Worm (Caenorhabditis elegans): ENCODE measurements around the gene Y57G11B.3.

Y57G11B.3 gene

DNA sequence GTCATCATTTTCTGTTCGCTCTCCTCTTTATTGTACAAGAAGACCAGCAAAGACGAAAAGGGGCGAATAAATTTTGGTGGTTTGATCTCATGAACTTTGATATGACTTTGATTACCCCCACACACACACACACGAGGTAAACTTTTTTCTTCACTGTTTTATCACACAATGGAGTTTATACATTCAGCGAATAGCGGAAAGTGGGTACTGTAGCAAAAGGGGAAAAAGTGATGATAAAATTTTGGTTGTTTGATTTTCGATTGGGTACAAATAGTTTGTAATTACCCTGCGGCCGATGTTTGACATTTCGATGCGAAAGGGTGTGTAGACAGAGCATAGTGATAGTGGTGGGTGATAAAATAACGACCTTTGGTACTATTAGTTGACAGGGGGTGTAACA is 20.1 kb upstream of the Y57G11B.3 start (continued):
- TF ChIP-seq cey-2 (tag; optimal IDR thresholded peaks at IDR 0.05; ENCODE audit: borderline replicate concordance, insufficient read depth) (peak; percentile 92), attf-4 (tag; optimal IDR thresholded peaks at IDR 0.05) (no peak), R02D3.7 (tag; optimal IDR thresholded peaks at IDR 0.05) (no peak), nhr-42 (GFP tag; IDR thresholded peaks at IDR 0.05) (no peak), php-3 (GFP tag; IDR thresholded peaks at IDR 0.05) (peak; percentile 98), ZK337.2 (GFP tag; IDR thresholded peaks at IDR 0.05) (no peak), nhr-41 (GFP tag; IDR thresholded peaks at IDR 0.05) (no peak; the same call in 1 of the 2 replicates), madf-5 (GFP tag; IDR thresholded peaks at IDR 0.05) (no peak), mxl-3 (GFP tag; optimal IDR thresholded peaks at IDR 0.05) (peak; percentile 91), Y5F2A.4 (GFP tag; optimal IDR thresholded peaks at IDR 0.05) (no peak), tra-1 (GFP tag; IDR thresholded peaks at IDR 0.05) (no peak; the same call in 1 of the 2 replicates), nhr-111 (GFP tag; optimal IDR thresholded peaks at IDR 0.05) (no peak), nhr-237 (tag; optimal IDR thresholded peaks at IDR 0.05) (peak; percentile 7), gei-8 (GFP tag; optimal IDR thresholded peaks at IDR 0.05) (no peak), daf-16 (GFP tag; optimal IDR thresholded peaks at IDR 0.05) (peak in 1 of 2 experiments; percentile 86), daf-16 (tag; optimal IDR thresholded peaks at IDR 0.05) (peak; percentile 98), pha-4 (GFP tag; IDR thresholded peaks at IDR 0.05) (peak; percentile 77), pha-4 (tag; optimal IDR thresholded peaks at IDR 0.05) (peak; percentile 19), pqm-1 (tag; optimal IDR thresholded peaks at IDR 0.05) (peak; percentile 97), nhr-28 (tag; optimal IDR thresholded peaks at IDR 0.05) (peak; percentile 99), sdz-12 (GFP tag; optimal IDR thresholded peaks at IDR 0.05) (no peak), dve-1 (tag; optimal IDR thresholded peaks at IDR 0.05; ENCODE audit: insufficient read depth) (peak; percentile 99), nhr-77 (tag; optimal IDR thresholded peaks at IDR 0.05) (peak; percentile 97), ceh-44 (GFP tag; IDR thresholded peaks at IDR 0.05) (no peak), dpl-1 (GFP tag; optimal IDR thresholded peaks at IDR 0.05) (peak; percentile 41), ama-1 (optimal IDR thresholded peaks at IDR 0.05) (no peak), egl-43 (GFP tag; IDR thresholded peaks at IDR 0.05) (no peak), jun-1 (tag; optimal IDR thresholded peaks at IDR 0.05) (peak; percentile 78), ceh-20 (GFP tag; IDR thresholded peaks at IDR 0.05) (peak; percentile 74), spr-3 (GFP tag; optimal IDR thresholded peaks at IDR 0.05) (no peak), unc-62 (GFP tag; optimal IDR thresholded peaks at IDR 0.05 in 1 of 2) (peak; percentile 84 to 98), unc-62 (tag; optimal IDR thresholded peaks at IDR 0.05) (no peak), rbr-2 (tag; optimal IDR thresholded peaks at IDR 0.05) (peak; percentile 58), ceh-82 (tag; optimal IDR thresholded peaks at IDR 0.05) (no peak), nhr-25 (tag; optimal IDR thresholded peaks at IDR 0.05; ENCODE audit: borderline replicate concordance, insufficient read depth) (peak; percentile 94), zfp-3 (GFP tag; conservative IDR thresholded peaks at IDR 0.05) (0 out of 2 replicates have a peak, but pooled peaks have one; percentile 58), Y48G9A.11 (GFP tag; IDR thresholded peaks at IDR 0.05) (no peak), unc-130 (GFP tag; optimal IDR thresholded peaks at IDR 0.05) (no peak), aly-2 (tag; optimal IDR thresholded peaks at IDR 0.05) (no peak), ZK546.5 (tag; optimal IDR thresholded peaks at IDR 0.05) (no peak), nhr-76 (tag; optimal IDR thresholded peaks at IDR 0.05) (peak; percentile 73), lin-13 (GFP tag; optimal IDR thresholded peaks at IDR 0.05) (peak; percentile 44), hlh-11 (tag; optimal IDR thresholded peaks at IDR 0.05) (peak; percentile 99), F44E2.7 (GFP tag; IDR thresholded peaks at IDR 0.05) (no peak)

Data from whole organism, L4 larva.